Worm (Caenorhabditis elegans) whole organism, early embryonic: ENCODE measurements around the gene gur-4.

Source experiments
- B0310.2 ChIP-seq: sonication (generic microtip); optimal IDR thresholded peaks from 2 replicates; lab custom pipeline; 2016; ENCODE audit warnings: mild to moderate bottlenecking, missing genetic modification characterization, missing compliant biosample characterization
- F13C5.2 ChIP-seq: sonication (generic microtip); optimal IDR thresholded peaks from 2 replicates; lab custom pipeline; 2017; ENCODE audit warnings: mild to moderate bottlenecking, missing genetic modification characterization, inconsistent platforms, missing compliant biosample characterization
- aly-1 ChIP-seq: sonication (generic microtip); optimal IDR thresholded peaks from 2 replicates; lab custom pipeline; 2016; ENCODE audit warnings: missing genetic modification characterization, missing compliant biosample characterization
- ama-1 ChIP-seq: fragments of 150-350 bp; optimal IDR thresholded peaks from 2 replicates; lab custom pipeline; 2014
- ceh-13 ChIP-seq: fragments of 200-800 bp; sonication (Bioruptor generic); optimal IDR thresholded peaks from 2 replicates; lab custom pipeline; 2018; ENCODE audit warnings: mild to moderate bottlenecking, missing genetic modification characterization, missing compliant biosample characterization
- ceh-36 ChIP-seq: sonication (generic microtip); optimal IDR thresholded peaks from 2 replicates; lab custom pipeline; 2016; ENCODE audit warnings: missing genetic modification characterization, inconsistent platforms, missing compliant biosample characterization
- ets-7 ChIP-seq: sonication (generic microtip); optimal IDR thresholded peaks from 2 replicates; lab custom pipeline; 2016; ENCODE audit warnings: missing genotype, missing genetic modification characterization, missing compliant biosample characterization
- flt-1 ChIP-seq: fragments of 200-800 bp; sonication (Bioruptor generic); IDR thresholded peaks from 2 replicates; pipeline ENCODE4 v1.3.6; 2022; ENCODE audit warnings: missing genetic modification characterization, missing compliant biosample characterization
- hmbx-1 ChIP-seq: sonication (generic microtip); optimal IDR thresholded peaks from 2 replicates; lab custom pipeline; 2016; ENCODE audit warnings: mild to moderate bottlenecking, missing genetic modification characterization, missing compliant biosample characterization
- hmg-4 ChIP-seq: fragments of 200-800 bp; sonication (Bioruptor generic); optimal IDR thresholded peaks from 2 replicates; lab custom pipeline; 2018; ENCODE audit warnings: mild to moderate bottlenecking, missing genetic modification characterization, missing compliant biosample characterization
- hnd-1 ChIP-seq: sonication (generic microtip); optimal IDR thresholded peaks from 2 replicates; lab custom pipeline; 2016; ENCODE audit warnings: missing genetic modification characterization, missing compliant biosample characterization
- pes-1 ChIP-seq: fragments of 200-800 bp; sonication (Bioruptor generic); IDR thresholded peaks from 2 replicates; pipeline ENCODE4 v1.3.6; 2022; ENCODE audit warnings: missing genetic modification reagents, missing genetic modification characterization, missing compliant biosample characterization
- scrt-1 ChIP-seq: fragments of 200-800 bp; sonication (Bioruptor generic); IDR thresholded peaks from 2 replicates; pipeline ENCODE4 v1.3.6; 2022; ENCODE audit warnings: missing genetic modification characterization, missing compliant biosample characterization
- sea-1 ChIP-seq: fragments of 200-800 bp; sonication (Bioruptor generic); conservative IDR thresholded peaks from 2 replicates; pipeline ENCODE4 v1.3.6; 2022; ENCODE audit warnings: missing genetic modification characterization, missing compliant biosample characterization
- tbx-11 ChIP-seq: fragments of 200-800 bp; sonication (Bioruptor generic); IDR thresholded peaks from 2 replicates; pipeline ENCODE4 v1.3.6; 2022; ENCODE audit warnings: missing genetic modification characterization, missing compliant biosample characterization
- tbx-37 ChIP-seq: fragments of 200-800 bp; sonication (Bioruptor generic); conservative IDR thresholded peaks from 2 replicates; pipeline ENCODE4 v1.3.6; 2022; ENCODE audit warnings: missing genetic modification reagents, missing genetic modification characterization, missing compliant biosample characterization
- tra-4 ChIP-seq: sonication (generic microtip); optimal IDR thresholded peaks from 2 replicates; lab custom pipeline; 2017; ENCODE audit warnings: missing genetic modification characterization, missing compliant biosample characterization

Gene gur-4

DNA sequence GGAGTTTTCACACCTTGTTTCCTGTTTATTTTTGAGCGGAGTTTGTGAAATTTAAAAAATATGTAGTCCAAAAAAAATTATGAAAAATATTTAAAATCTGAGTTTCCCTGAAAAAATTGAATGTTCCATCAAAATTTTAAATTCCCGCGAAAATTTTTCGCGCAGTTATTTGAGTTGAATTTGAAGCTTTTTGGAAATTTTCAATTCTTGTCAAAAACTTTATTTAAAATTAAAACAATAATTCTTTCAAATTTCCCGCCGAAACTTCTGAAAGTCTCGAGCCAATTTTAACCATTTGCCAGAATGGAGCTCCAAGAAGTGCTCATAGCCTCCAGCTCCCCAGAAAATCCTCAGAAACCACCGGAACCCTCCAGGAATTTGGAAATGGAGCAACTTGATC is at the start of gene gur-4:
TSS of gene gur-4 (plus strand) at position 301 of the 400 bp plus-strand sequence.
- TF ChIP-seq ceh-13 (GFP tag; lab: Kevin White, UChicago), result no peak
- no peak for TF ChIP-seq scrt-1 (GFP tag; lab: Robert Waterston, UW)
- TF ChIP-seq tra-4 (tag; lab: Kevin White, UChicago), result no peak
- no peak for TF ChIP-seq ama-1 (lab: Kevin White, UChicago)
- no peak for TF ChIP-seq tbx-11 (GFP tag; lab: Robert Waterston, UW)
- TF ChIP-seq B0310.2 (tag; lab: Kevin White, UChicago), result no peak
- TF ChIP-seq hmbx-1 (tag; lab: Kevin White, UChicago), result no peak
- TF ChIP-seq flt-1 (GFP tag; lab: Robert Waterston, UW), result no peak
- no peak for TF ChIP-seq sea-1 (GFP tag; lab: Robert Waterston, UW)
- TF ChIP-seq ceh-36 (tag; lab: Kevin White, UChicago), result no peak
- no peak for TF ChIP-seq aly-1 (tag; lab: Kevin White, UChicago)
- TF ChIP-seq pes-1 (GFP tag; lab: Robert Waterston, UW), result no peak
- no peak for TF ChIP-seq F13C5.2 (tag; lab: Kevin White, UChicago)
- no peak for TF ChIP-seq hnd-1 (tag; lab: Kevin White, UChicago)
- no peak for TF ChIP-seq hmg-4
- TF ChIP-seq tbx-37 (GFP tag; lab: Robert Waterston, UW), result no peak

ce11 chrII:14055717-14056116 is 48.9 kb upstream of the gur-4 start:
- TF ChIP-seq tra-4 (tag; lab: Kevin White, UChicago) (no peak), aly-1 (tag; lab: Kevin White, UChicago) (no peak), ceh-13 (GFP tag; lab: Kevin White, UChicago) (no peak), flt-1 (GFP tag; lab: Robert Waterston, UW) (no peak), F13C5.2 (tag; lab: Kevin White, UChicago) (no peak), hmg-4 (no peak), scrt-1 (GFP tag; lab: Robert Waterston, UW) (no peak), hnd-1 (tag; lab: Kevin White, UChicago) (no peak), tbx-37 (GFP tag; lab: Robert Waterston, UW) (no peak), hmbx-1 (tag; lab: Kevin White, UChicago) (no peak), B0310.2 (tag; lab: Kevin White, UChicago) (no peak), ama-1 (lab: Kevin White, UChicago) (no peak), pes-1 (GFP tag; lab: Robert Waterston, UW) (no peak), ets-7 (tag; lab: Kevin White, UChicago) (no peak)

ce11 chrII:14059767-14060166 is 44.8 kb upstream of the gur-4 start, which contains the start of gene rpb-11:
TSS of gene rpb-11 (plus strand) at chrII:14060085.
- TF ChIP-seq scrt-1 (GFP tag; lab: Robert Waterston, UW) (peak; percentile 36; the same call in 1 of the 2 replicates), ceh-13 (GFP tag; lab: Kevin White, UChicago) (peak; percentile 23), sea-1 (GFP tag; lab: Robert Waterston, UW) (0 out of 2 replicates have a peak, but pooled peaks have one; percentile 24), hmg-4 (peak; percentile 34), B0310.2 (tag; lab: Kevin White, UChicago) (no peak), tbx-11 (GFP tag; lab: Robert Waterston, UW) (peak; percentile 59; the same call in 1 of the 2 replicates), pes-1 (GFP tag; lab: Robert Waterston, UW) (peak; percentile 68), hnd-1 (tag; lab: Kevin White, UChicago) (peak; percentile 17), tbx-37 (GFP tag; lab: Robert Waterston, UW) (peak; percentile 60; the same call in 1 of the 2 replicates), tra-4 (tag; lab: Kevin White, UChicago) (no peak), ets-7 (tag; lab: Kevin White, UChicago) (no peak), aly-1 (tag; lab: Kevin White, UChicago) (no peak), flt-1 (GFP tag; lab: Robert Waterston, UW) (peak; percentile 72), hmbx-1 (tag; lab: Kevin White, UChicago) (no peak), F13C5.2 (tag; lab: Kevin White, UChicago) (peak; percentile 88), ceh-36 (tag; lab: Kevin White, UChicago) (no peak), ama-1 (lab: Kevin White, UChicago) (no peak)

- TF ChIP-seq tbx-11 (GFP tag; lab: Robert Waterston, UW) (no peak), tra-4 (tag; lab: Kevin White, UChicago) (no peak), sea-1 (GFP tag; lab: Robert Waterston, UW) (no peak)
Measured at ce11 chrII:14060439-14060838, 44.1 kb upstream of the gur-4 start, which contains the start of gene W01G7.4. TSS of gene W01G7.4 (plus strand) at chrII:14060739.

- TF ChIP-seq F13C5.2 (tag; lab: Kevin White, UChicago) (no peak), pes-1 (GFP tag; lab: Robert Waterston, UW) (0 out of 2 replicates have a peak, but pooled peaks have one; percentile 6)
Measured at ce11 chrII:14060885-14061284, 43.7 kb upstream of the gur-4 start.

ce11 chrII:14063044-14063500 is 41.5 kb upstream of the gur-4 start, which contains the start of gene lem-2:
TSS of gene lem-2 (plus strand) at chrII:14063450.
- peak; percentile 53 for TF ChIP-seq ets-7 (tag; lab: Kevin White, UChicago)
- TF ChIP-seq hmg-4, result peak; percentile 6
- TF ChIP-seq hmbx-1 (tag; lab: Kevin White, UChicago), result peak; percentile 60
- no peak for TF ChIP-seq tbx-37 (GFP tag; lab: Robert Waterston, UW)
- TF ChIP-seq F13C5.2 (tag; lab: Kevin White, UChicago), result peak; percentile 78
- TF ChIP-seq tra-4 (tag; lab: Kevin White, UChicago), result peak; percentile 85
- TF ChIP-seq pes-1 (GFP tag; lab: Robert Waterston, UW), result no peak; the same call in 1 of the 2 replicates
- TF ChIP-seq hnd-1 (tag; lab: Kevin White, UChicago), result peak; percentile 38
- peak; percentile 56 for TF ChIP-seq B0310.2 (tag; lab: Kevin White, UChicago)
- no peak for TF ChIP-seq aly-1 (tag; lab: Kevin White, UChicago)
- TF ChIP-seq ama-1 (lab: Kevin White, UChicago), result no peak
- no peak for TF ChIP-seq ceh-36 (tag; lab: Kevin White, UChicago)
- no peak for TF ChIP-seq tbx-11 (GFP tag; lab: Robert Waterston, UW)
- peak; percentile 48; the same call in 1 of the 2 replicates for TF ChIP-seq flt-1 (GFP tag; lab: Robert Waterston, UW)
- TF ChIP-seq scrt-1 (GFP tag; lab: Robert Waterston, UW), result 0 out of 2 replicates have a peak, but pooled peaks have one; percentile 13
- TF ChIP-seq sea-1 (GFP tag; lab: Robert Waterston, UW), result no peak
- peak; percentile 50 for TF ChIP-seq ceh-13 (GFP tag; lab: Kevin White, UChicago)
